Fruit fly (Drosophila melanogaster): Measurements from ENCODE around the gene IntS6.

dm6 chrX:5754837-5755828, 8.1 kb upstream of the IntS6 start, which contains the start of the genes lin-52 and CG15771:
- TF ChIP-seq usp (GFP tag; optimal IDR thresholded peaks at IDR 0.05): no peak
- TF ChIP-seq psq (optimal IDR thresholded peaks at IDR 0.05): no peak
- TF ChIP-seq CG8478 (optimal IDR thresholded peaks at IDR 0.05): no peak
- TF ChIP-seq pan (optimal IDR thresholded peaks at IDR 0.05): no peak
